Fruit fly (Drosophila melanogaster): Measurements from ENCODE around the gene aust.

DNA sequence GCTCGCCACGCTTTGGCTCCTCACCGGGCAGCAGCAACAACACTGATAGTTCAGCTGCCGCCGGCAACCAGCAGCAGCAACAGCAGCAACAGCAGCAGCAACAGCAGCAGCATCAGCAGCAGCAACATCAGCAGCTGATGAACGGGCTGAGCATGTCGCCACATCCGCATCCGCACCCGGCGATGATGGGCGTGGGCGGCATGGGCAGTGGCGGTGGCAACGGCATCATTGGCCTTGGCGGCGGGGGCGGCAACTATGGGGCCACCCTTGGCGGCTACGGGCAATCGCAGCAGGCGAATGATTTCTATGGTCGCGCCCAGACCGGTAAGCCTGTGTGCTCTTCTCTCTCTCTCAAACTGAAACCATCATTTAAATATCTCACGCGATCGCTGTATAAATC is 6.6 kb downstream of the aust start:
- no peak for TF ChIP-seq cato (GFP tag; optimal IDR thresholded peaks at IDR 0.05; ENCODE audit: borderline replicate concordance)
- no peak for TF ChIP-seq ato (GFP tag; IDR thresholded peaks at IDR 0.05; ENCODE audit: partially characterized antibody)
- no peak for TF ChIP-seq bbx (GFP tag; IDR thresholded peaks at IDR 0.05; ENCODE audit: partially characterized antibody)
- TF ChIP-seq Dp (GFP tag; optimal IDR thresholded peaks at IDR 0.05), result no peak
- no peak for TF ChIP-seq Gug (GFP tag; IDR thresholded peaks at IDR 0.05)
- TF ChIP-seq CG11560 (tag; IDR thresholded peaks at IDR 0.05), result no peak
- TF ChIP-seq CG2889 (GFP tag; IDR thresholded peaks at IDR 0.05), result no peak
- TF ChIP-seq CG12942 (GFP tag; optimal IDR thresholded peaks at IDR 0.05), result no peak
- no peak for TF ChIP-seq CG17612 (GFP tag; IDR thresholded peaks at IDR 0.05)

Measured in whole organism, embryonic.